Comparison of ENCODE assay signal across 4 fruit fly cellular contexts in genomic region chr2L:3351575-3352219, dm6.
A peak's percentile ranks its signal among the peaks of the same experiment; 100 is the strongest.
TF ChIP-seq lines count a peak whose summit lies in the region.

No protein-coding gene starts in this region.

- no peak for TF ChIP-seq CTCF in whole organism, embryonic (GFP tag; optimal IDR thresholded peaks at IDR 0.05; lab: Kevin White, UChicago)

TF ChIP-seq in whole organism, embryonic, 481 proteins besides CTCF, POLR2A, EP300 and RAD21:
- TF ChIP-seq nom (GFP tag; optimal IDR thresholded peaks at IDR 0.05; lab: Kevin White, UChicago) (peak; percentile 43), CG15011 (GFP tag; optimal IDR thresholded peaks at IDR 0.05; lab: Kevin White, UChicago) (no peak)

TF ChIP-seq in whole organism, prepupa, 60 proteins besides CTCF, POLR2A, EP300 and RAD21 (continues in another document):
- TF ChIP-seq dsx (GFP tag; optimal IDR thresholded peaks at IDR 0.05; lab: Kevin White, UChicago; ENCODE audit: poor library complexity, severe bottlenecking) = peak; percentile 80
- peak; percentile 19 for TF ChIP-seq esn (GFP tag; optimal IDR thresholded peaks at IDR 0.05; lab: Kevin White, UChicago)
- peak; percentile 25 for TF ChIP-seq Hr39 (GFP tag; optimal IDR thresholded peaks at IDR 0.05; lab: Kevin White, UChicago)
- no peak for TF ChIP-seq vri (GFP tag; optimal IDR thresholded peaks at IDR 0.05; lab: Kevin White, UChicago)
- no peak for TF ChIP-seq CG8319 (GFP tag; optimal IDR thresholded peaks at IDR 0.05; lab: Kevin White, UChicago)
- peak; percentile 52 for TF ChIP-seq CG3919 (GFP tag; optimal IDR thresholded peaks at IDR 0.05; lab: Kevin White, UChicago)
- no peak for TF ChIP-seq CG8632 (GFP tag; optimal IDR thresholded peaks at IDR 0.05; lab: Kevin White, UChicago)
- TF ChIP-seq Smox (GFP tag; optimal IDR thresholded peaks at IDR 0.05; lab: Kevin White, UChicago) = no peak
- TF ChIP-seq CG11902 (GFP tag; optimal IDR thresholded peaks at IDR 0.05; lab: Kevin White, UChicago) = no peak
- TF ChIP-seq CG1621 (tag; optimal IDR thresholded peaks at IDR 0.05; lab: Kevin White, UChicago) = peak; percentile 41
- TF ChIP-seq acj6 (GFP tag; optimal IDR thresholded peaks at IDR 0.05; lab: Kevin White, UChicago) = peak; percentile 27
- TF ChIP-seq lz (GFP tag; optimal IDR thresholded peaks at IDR 0.05; lab: Kevin White, UChicago) = peak; percentile 7
- peak; percentile 91 for TF ChIP-seq Eip78C (GFP tag; lab: Kevin White, UChicago)
- no peak for TF ChIP-seq CG6854 (GFP tag; optimal IDR thresholded peaks at IDR 0.05; lab: Kevin White, UChicago)
- TF ChIP-seq CG11294 (GFP tag; IDR thresholded peaks at IDR 0.05; lab: Robert Waterston, UW) = no peak
- peak; percentile 72 to 77 for TF ChIP-seq ss (GFP tag; optimal IDR thresholded peaks at IDR 0.05; lab: Kevin White, UChicago)
- peak; percentile 27 for TF ChIP-seq Sox14 (GFP tag; optimal IDR thresholded peaks at IDR 0.05; lab: Kevin White, UChicago)
- peak; percentile 10 for TF ChIP-seq Sox15 (GFP tag; optimal IDR thresholded peaks at IDR 0.05; lab: Kevin White, UChicago)
- TF ChIP-seq CG11762 (GFP tag; optimal IDR thresholded peaks at IDR 0.05; lab: Kevin White, UChicago; ENCODE audit: insufficient read depth) = no peak
- TF ChIP-seq CG9139 (GFP tag; optimal IDR thresholded peaks at IDR 0.05; lab: Kevin White, UChicago) = peak; percentile 4
- TF ChIP-seq achi (GFP tag; optimal IDR thresholded peaks at IDR 0.05; lab: Kevin White, UChicago) = peak; percentile 30
- TF ChIP-seq CG16779 (tag; optimal IDR thresholded peaks at IDR 0.05; lab: Kevin White, UChicago) = no peak
- TF ChIP-seq topi (GFP tag; optimal IDR thresholded peaks at IDR 0.05; lab: Kevin White, UChicago) = peak; percentile 36
- no peak for TF ChIP-seq Lpt (GFP tag; optimal IDR thresholded peaks at IDR 0.05; lab: Kevin White, UChicago)
- TF ChIP-seq CG34406 (GFP tag; optimal IDR thresholded peaks at IDR 0.05; lab: Kevin White, UChicago) = peak; percentile 5
- TF ChIP-seq CG6792 (GFP tag; optimal IDR thresholded peaks at IDR 0.05; lab: Kevin White, UChicago) = peak; percentile 36
- no peak for TF ChIP-seq CG6276 (GFP tag; optimal IDR thresholded peaks at IDR 0.05; lab: Kevin White, UChicago)
- TF ChIP-seq Hr4 (GFP tag; optimal IDR thresholded peaks at IDR 0.05; lab: Kevin White, UChicago) = no peak
- TF ChIP-seq OdsH (GFP tag; optimal IDR thresholded peaks at IDR 0.05; lab: Kevin White, UChicago) = peak; percentile 32
- peak; percentile 11 for TF ChIP-seq cyc (GFP tag; optimal IDR thresholded peaks at IDR 0.05; lab: Kevin White, UChicago)

TF ChIP-seq in whole organism, pupa, 21 proteins besides CTCF, POLR2A, EP300 and RAD21:
- TF ChIP-seq CG32121 (GFP tag; IDR thresholded peaks at IDR 0.05; lab: Robert Waterston, UW) (no peak), CG10348 (GFP tag; IDR thresholded peaks at IDR 0.05; lab: Robert Waterston, UW) (no peak), Ets98B (GFP tag; IDR thresholded peaks at IDR 0.05; lab: Robert Waterston, UW) (no peak), CG15710 (tag; optimal IDR thresholded peaks at IDR 0.05; lab: Kevin White, UChicago) (peak; percentile 72), CG8159 (tag; optimal IDR thresholded peaks at IDR 0.05; lab: Kevin White, UChicago) (peak; percentile 70), CG17806 (tag; optimal IDR thresholded peaks at IDR 0.05; lab: Kevin White, UChicago) (peak; percentile 25), EcR (GFP tag; optimal IDR thresholded peaks at IDR 0.05; lab: Kevin White, UChicago) (peak; percentile 59), CG12605 (GFP tag; IDR thresholded peaks at IDR 0.05; lab: Robert Waterston, UW) (no peak), D1 (tag; optimal IDR thresholded peaks at IDR 0.05; lab: Kevin White, UChicago) (no peak), CG34367 (tag; optimal IDR thresholded peaks at IDR 0.05; lab: Kevin White, UChicago) (peak; percentile 47), CG8301 (tag; optimal IDR thresholded peaks at IDR 0.05; lab: Kevin White, UChicago) (peak; percentile 4), CG13204 (GFP tag; optimal IDR thresholded peaks at IDR 0.05; lab: Kevin White, UChicago) (peak; percentile 2), Pif1A (GFP tag; optimal IDR thresholded peaks at IDR 0.05; lab: Kevin White, UChicago) (no peak), CG9948 (tag; optimal IDR thresholded peaks at IDR 0.05; lab: Kevin White, UChicago) (peak; percentile 47), CG4496 (GFP tag; IDR thresholded peaks at IDR 0.05; lab: Robert Waterston, UW) (0 out of 3 replicates have a peak, but pooled peaks have one; percentile 8), Snoo (tag; optimal IDR thresholded peaks at IDR 0.05; lab: Kevin White, UChicago) (no peak), fd96Ca (GFP tag; IDR thresholded peaks at IDR 0.05; lab: Robert Waterston, UW) (0 out of 3 replicates have a peak, but pooled peaks have one; percentile 21), rn (GFP tag; IDR thresholded peaks at IDR 0.05; lab: Robert Waterston, UW) (no peak), gl (tag; optimal IDR thresholded peaks at IDR 0.05; lab: Kevin White, UChicago) (no peak), Pif1B (GFP tag; optimal IDR thresholded peaks at IDR 0.05; lab: Kevin White, UChicago) (peak; percentile 6), CG14655 (GFP tag; optimal IDR thresholded peaks at IDR 0.05; lab: Kevin White, UChicago) (peak; percentile 26)

TF ChIP-seq in whole organism, wandering third instar larva, 38 proteins besides CTCF, POLR2A, EP300 and RAD21:
- TF ChIP-seq Dfd (GFP tag; optimal IDR thresholded peaks at IDR 0.05; lab: Kevin White, UChicago) (no peak), psq (GFP tag; optimal IDR thresholded peaks at IDR 0.05; lab: Kevin White, UChicago) (no peak), foxo (GFP tag; optimal IDR thresholded peaks at IDR 0.05; lab: Kevin White, UChicago) (no peak), dl (GFP tag; optimal IDR thresholded peaks at IDR 0.05; lab: Kevin White, UChicago; ENCODE audit: insufficient read depth in 1 of 2, partially characterized antibody in 2 of 2) (no peak), OdsH (GFP tag; optimal IDR thresholded peaks at IDR 0.05; lab: Kevin White, UChicago) (peak; percentile 21), dsf (GFP tag; optimal IDR thresholded peaks at IDR 0.05; lab: Kevin White, UChicago; ENCODE audit: borderline replicate concordance) (no peak), Abd-B (GFP tag; optimal IDR thresholded peaks at IDR 0.05; lab: Kevin White, UChicago) (no peak), Hnf4 (GFP tag; optimal IDR thresholded peaks at IDR 0.05; lab: Kevin White, UChicago) (no peak), jim (GFP tag; optimal IDR thresholded peaks at IDR 0.05; lab: Kevin White, UChicago) (no peak), GATAd (GFP tag; optimal IDR thresholded peaks at IDR 0.05; lab: Kevin White, UChicago) (no peak), Dif (GFP tag; optimal IDR thresholded peaks at IDR 0.05; lab: Kevin White, UChicago; ENCODE audit: partially characterized antibody) (no peak), tai (GFP tag; optimal IDR thresholded peaks at IDR 0.05; lab: Kevin White, UChicago) (no peak), woc (GFP tag; optimal IDR thresholded peaks at IDR 0.05; lab: Kevin White, UChicago) (peak; percentile 38), br (GFP tag; optimal IDR thresholded peaks at IDR 0.05; lab: Kevin White, UChicago) (peak; percentile 27), h (GFP tag; optimal IDR thresholded peaks at IDR 0.05; lab: Kevin White, UChicago) (no peak), usp (GFP tag; optimal IDR thresholded peaks at IDR 0.05; lab: Kevin White, UChicago) (no peak), Jra (GFP tag; optimal IDR thresholded peaks at IDR 0.05; lab: Kevin White, UChicago) (no peak), CrebA (GFP tag; optimal IDR thresholded peaks at IDR 0.05; lab: Kevin White, UChicago; ENCODE audit: borderline replicate concordance) (no peak), rgr (GFP tag; optimal IDR thresholded peaks at IDR 0.05; lab: Kevin White, UChicago) (no peak), sage (GFP tag; optimal IDR thresholded peaks at IDR 0.05; lab: Kevin White, UChicago) (no peak), CG32264 (GFP tag; optimal IDR thresholded peaks at IDR 0.05; lab: Kevin White, UChicago) (no peak), Hr83 (GFP tag; optimal IDR thresholded peaks at IDR 0.05; lab: Kevin White, UChicago; ENCODE audit: poor library complexity, severe bottlenecking) (no peak), ey (GFP tag; optimal IDR thresholded peaks at IDR 0.05; lab: Kevin White, UChicago) (no peak), Hr78 (GFP tag; optimal IDR thresholded peaks at IDR 0.05; lab: Kevin White, UChicago) (no peak), pan (optimal IDR thresholded peaks at IDR 0.05; lab: Kevin White, UChicago) (no peak), CG9705 (GFP tag; optimal IDR thresholded peaks at IDR 0.05; lab: Kevin White, UChicago) (no peak), dmrt93B (GFP tag; optimal IDR thresholded peaks at IDR 0.05; lab: Kevin White, UChicago) (no peak), fru (GFP tag; optimal IDR thresholded peaks at IDR 0.05; lab: Kevin White, UChicago) (peak; percentile 21), sv (GFP tag; optimal IDR thresholded peaks at IDR 0.05; lab: Kevin White, UChicago) (no peak), brk (GFP tag; optimal IDR thresholded peaks at IDR 0.05; lab: Kevin White, UChicago) (no peak), Myc (optimal IDR thresholded peaks at IDR 0.05; lab: Kevin White, UChicago) (no peak), lola (GFP tag; optimal IDR thresholded peaks at IDR 0.05; lab: Kevin White, UChicago) (no peak)

Comparison
In these comparisons a context has a peak if more than half of its experiments do, and no peak if none do; other contexts are left out.
1. Of the 7 proteins assayed by ChIP-seq in both whole organism, embryonic and whole organism, prepupa: peak only in whole organism, embryonic: none; only in whole organism, prepupa: Hr39 and Sox102F; in both: none; in neither: 5.